Worm (Caenorhabditis elegans) whole organism, L1 larva: Measurements from ENCODE around the gene R10H1.1.

Experiments used
- egl-27 ChIP-seq, 2 experiments: fragments of 150-350 bp in 1 of 2; sonication (generic microtip); optimal IDR thresholded peaks; 3 replicates each; lab custom pipeline; 2017 to 2018; ENCODE audit warnings: missing biosample characterization in 2 of 2, missing genetic modification characterization in 2 of 2, missing genetic modification reagents in 2 of 2
- elt-2 ChIP-seq: sonication (generic microtip); optimal IDR thresholded peaks from 2 replicates; lab custom pipeline; 2016; ENCODE audit warnings: missing genetic modification characterization, mild to moderate bottlenecking, inconsistent platforms, missing compliant biosample characterization, missing genetic modification reagents
- elt-3 ChIP-seq, 6 experiments: fragments of 150-350 bp in 1 of 6; sonication (generic microtip); optimal IDR thresholded peaks; 2 replicates each; lab custom pipeline; 2017 to 2018; ENCODE audit warnings: missing biosample characterization in 6 of 6, missing genetic modification characterization in 6 of 6, inconsistent platforms in 1 of 6
- fos-1 ChIP-seq: fragments of 150-350 bp; optimal IDR thresholded peaks from 2 replicates; lab custom pipeline; 2014; ENCODE audit warnings: missing biosample characterization, missing genetic modification characterization
- isw-1 ChIP-seq: fragments of 200-800 bp; sonication (Bioruptor generic); IDR thresholded peaks from 2 replicates; pipeline ENCODE4 v1.3.6; 2022; ENCODE audit warnings: missing genetic modification characterization, missing compliant biosample characterization
- lin-15B ChIP-seq: fragments of 150-350 bp; sonication (generic microtip); optimal IDR thresholded peaks from 3 replicates; lab custom pipeline; 2014; ENCODE audit warnings: missing biosample characterization, missing genetic modification characterization
- unc-130 ChIP-seq: fragments of 150-350 bp; optimal IDR thresholded peaks from 2 replicates; lab custom pipeline; 2017; ENCODE audit warnings: missing biosample characterization, missing genetic modification characterization, inconsistent platforms
- unc-62 ChIP-seq: fragments of 150-350 bp; optimal IDR thresholded peaks from 2 replicates; lab custom pipeline; 2014; ENCODE audit warnings: missing biosample characterization, missing genetic modification reagents, missing genetic modification characterization
- unc-98 ChIP-seq: fragments of 200-800 bp; sonication (Bioruptor generic); IDR thresholded peaks from 2 replicates; pipeline ENCODE4 v1.3.6; 2022; ENCODE audit warnings: missing genetic modification characterization, missing compliant biosample characterization

ce11 chrII:7469318-7469717 lies 24.9 kb upstream of the R10H1.1 start:
- no peak for TF ChIP-seq elt-2 (tag; lab: Kevin White, UChicago)
- TF ChIP-seq egl-27 (tag; optimal IDR thresholded peaks at IDR 0.05; lab: Kevin White, UChicago), result no peak
- TF ChIP-seq fos-1 (tag; lab: Kevin White, UChicago), result no peak
- TF ChIP-seq unc-98 (GFP tag; lab: Robert Waterston, UW), result no peak
- no peak for TF ChIP-seq lin-15B (tag; lab: Kevin White, UChicago)
- no peak for TF ChIP-seq elt-3 (tag; optimal IDR thresholded peaks at IDR 0.05; lab: Kevin White, UChicago)
- no peak for TF ChIP-seq isw-1 (GFP tag; lab: Robert Waterston, UW)
- TF ChIP-seq unc-130 (tag; lab: Kevin White, UChicago), result no peak
- TF ChIP-seq unc-62 (GFP tag; lab: Kevin White, UChicago), result no peak
